Worm (Caenorhabditis elegans) whole organism, L3 larva: ENCODE measurements around the gene math-14.

Source experiments
- ama-1 ChIP-seq: fragments of 150-350 bp; optimal IDR thresholded peaks from 2 replicates; lab custom pipeline; 2018
- fkh-10 ChIP-seq: sonication (generic microtip); optimal IDR thresholded peaks from 2 replicates; lab custom pipeline; 2017; ENCODE audit warnings: missing biosample characterization, missing genetic modification reagents, missing genetic modification characterization
- fos-1 ChIP-seq: fragments of 150-350 bp; optimal IDR thresholded peaks from 2 replicates; lab custom pipeline; 2014; ENCODE audit warnings: missing biosample characterization, missing genetic modification characterization
- mdl-1 ChIP-seq: fragments of 150-350 bp; optimal IDR thresholded peaks from 2 replicates; lab custom pipeline; 2014; ENCODE audit warnings: missing biosample characterization, missing genetic modification characterization
- mml-1 ChIP-seq: fragments of 150-350 bp; sonication (generic microtip); optimal IDR thresholded peaks from 3 replicates; lab custom pipeline; 2014; ENCODE audit warnings: missing biosample characterization, missing genetic modification characterization
- nhr-237 ChIP-seq: fragments of 150-350 bp; optimal IDR thresholded peaks from 2 replicates; lab custom pipeline; 2014; ENCODE audit warnings: missing biosample characterization, missing genetic modification characterization
- nhr-77 ChIP-seq: fragments of 150-350 bp; optimal IDR thresholded peaks from 2 replicates; lab custom pipeline; 2014; ENCODE audit warnings: missing biosample characterization, missing genetic modification characterization
- pqm-1 ChIP-seq: fragments of 150-350 bp; optimal IDR thresholded peaks from 2 replicates; lab custom pipeline; 2017; ENCODE audit warnings: missing biosample characterization, missing genetic modification characterization, inconsistent platforms
- sea-2 ChIP-seq: fragments of 150-350 bp; sonication (generic microtip); optimal IDR thresholded peaks from 4 replicates; lab custom pipeline; 2014; ENCODE audit warnings: missing biosample characterization, missing genetic modification reagents, missing genetic modification characterization
- unc-39 ChIP-seq: sonication (generic microtip); optimal IDR thresholded peaks from 4 replicates; lab custom pipeline; 2017; ENCODE audit warnings: missing biosample characterization, missing genetic modification characterization
- unc-62 ChIP-seq: fragments of 150-350 bp; sonication (generic microtip); optimal IDR thresholded peaks from 4 replicates; lab custom pipeline; 2014; ENCODE audit warnings: missing biosample characterization, missing genetic modification reagents, missing genetic modification characterization
- ztf-11 ChIP-seq: fragments of 150-350 bp; optimal IDR thresholded peaks from 2 replicates; lab custom pipeline; 2014; ENCODE audit warnings: missing biosample characterization, missing genetic modification characterization

- no peak for TF ChIP-seq ztf-11
- no peak for TF ChIP-seq nhr-77
- TF ChIP-seq unc-62, result no peak
- TF ChIP-seq mdl-1 (tag; lab: Kevin White, UChicago), result no peak
- no peak for TF ChIP-seq fkh-10 (GFP tag; lab: Kevin White, UChicago)
- TF ChIP-seq fos-1 (tag; lab: Kevin White, UChicago), result no peak
- no peak for TF ChIP-seq ama-1 (lab: Kevin White, UChicago)
- TF ChIP-seq unc-39 (tag; lab: Kevin White, UChicago), result no peak
- TF ChIP-seq sea-2, result no peak
- TF ChIP-seq nhr-237 (tag; lab: Kevin White, UChicago), result no peak
- TF ChIP-seq mml-1, result no peak
- no peak for TF ChIP-seq pqm-1 (tag; lab: Kevin White, UChicago)
Measured at ce11 chrII:1893912-1894311, 24.7 kb downstream of the math-14 start, which contains the start of gene C16C4.1.
